Worm (Caenorhabditis elegans): ENCODE results near the gene rei-2.

ce11 chrX:1123471-1123870 is 35.5 kb upstream of the rei-2 start:
- TF ChIP-seq efl-3 (GFP tag; optimal IDR thresholded peaks at IDR 0.05) (no peak), C16A3.4 (tag; optimal IDR thresholded peaks at IDR 0.05) (no peak), pag-3 (tag; optimal IDR thresholded peaks at IDR 0.05; ENCODE audit: borderline replicate concordance, insufficient read depth) (no peak), lin-39 (tag; optimal IDR thresholded peaks at IDR 0.05) (no peak), mdl-1 (tag; optimal IDR thresholded peaks at IDR 0.05) (no peak), unc-130 (tag; optimal IDR thresholded peaks at IDR 0.05) (no peak), nhr-237 (tag; optimal IDR thresholded peaks at IDR 0.05) (no peak), lir-3 (tag; optimal IDR thresholded peaks at IDR 0.05; ENCODE audit: poor library complexity) (no peak), pqm-1 (tag; optimal IDR thresholded peaks at IDR 0.05) (no peak), ces-1 (GFP tag; optimal IDR thresholded peaks at IDR 0.05) (no peak)

Data from whole organism, L1 larva.